Fruit fly (Drosophila melanogaster): Measurements from ENCODE around the gene sov.

The sov gene

dm6 chrX:6744088-6744487 lies 12.0 kb upstream of the sov start, which contains the start of gene RpL17 (continued):
- TF ChIP-seq dimm (GFP tag; IDR thresholded peaks at IDR 0.05) (peak; percentile 53), CG30431 (GFP tag; optimal IDR thresholded peaks at IDR 0.05) (peak; percentile 78), zen2 (GFP tag; IDR thresholded peaks at IDR 0.05; ENCODE audit: partially characterized antibody) (no peak), z (GFP tag; IDR thresholded peaks at IDR 0.05) (peak; percentile 70; the same call in 2 of the 3 replicates), CG12104 (GFP tag; optimal IDR thresholded peaks at IDR 0.05) (peak; percentile 64), CG43689 (GFP tag; IDR thresholded peaks at IDR 0.05) (peak; percentile 65), Lim3 (GFP tag; IDR thresholded peaks at IDR 0.05) (no peak), CG7745 (tag; optimal IDR thresholded peaks at IDR 0.05) (peak; percentile 33), Vsx1 (GFP tag; optimal IDR thresholded peaks at IDR 0.05) (peak; percentile 84), pan (optimal IDR thresholded peaks at IDR 0.05) (no peak), pan (GFP tag; optimal IDR thresholded peaks at IDR 0.05 in 1 of 2, IDR thresholded peaks at IDR 0.05 in 1 of 2) (peak in 1 of 2 experiments; percentile 81), CG2875 (GFP tag; optimal IDR thresholded peaks at IDR 0.05) (peak; percentile 88), org-1 (GFP tag; optimal IDR thresholded peaks at IDR 0.05) (peak; percentile 87), CG16813 (GFP tag; IDR thresholded peaks at IDR 0.05; ENCODE audit: partially characterized antibody) (peak; percentile 47; the same call in 1 of the 3 replicates), CG7786 (GFP tag; optimal IDR thresholded peaks at IDR 0.05) (peak; percentile 81), CG11398 (GFP tag; optimal IDR thresholded peaks at IDR 0.05) (peak; percentile 71), CG6791 (GFP tag; IDR thresholded peaks at IDR 0.05; ENCODE audit: partially characterized antibody) (peak; percentile 63; the same call in 1 of the 3 replicates), wdn (GFP tag; IDR thresholded peaks at IDR 0.05) (peak; percentile 53; the same call in 1 of the 2 replicates), peb (GFP tag; IDR thresholded peaks at IDR 0.05) (peak; percentile 54), CG6813 (GFP tag; optimal IDR thresholded peaks at IDR 0.05) (peak; percentile 91), HLH54F (GFP tag; optimal IDR thresholded peaks at IDR 0.05) (peak; percentile 77), croc (GFP tag; conservative IDR thresholded peaks at IDR 0.05) (peak; percentile 66), Sry-δ (GFP tag; optimal IDR thresholded peaks at IDR 0.05) (peak; percentile 60), ash1 (GFP tag; optimal IDR thresholded peaks at IDR 0.05) (peak; percentile 79), Poxn (GFP tag; IDR thresholded peaks at IDR 0.05) (0 out of 2 replicates have a peak, but pooled peaks have one; percentile 15), Bdp1 (GFP tag; optimal IDR thresholded peaks at IDR 0.05) (peak; percentile 92), otp (GFP tag; IDR thresholded peaks at IDR 0.05) (peak; percentile 90), Bteb2 (GFP tag; optimal IDR thresholded peaks at IDR 0.05) (peak; percentile 76), CG2116 (GFP tag; optimal IDR thresholded peaks at IDR 0.05) (peak; percentile 84), Stat92E (GFP tag; optimal IDR thresholded peaks at IDR 0.05) (peak in 1 of 3 experiments; percentile 54), CG5245 (GFP tag; optimal IDR thresholded peaks at IDR 0.05) (peak; percentile 13), chif (GFP tag; optimal IDR thresholded peaks at IDR 0.05) (peak; percentile 81 to 85), dan (GFP tag; IDR thresholded peaks at IDR 0.05) (no peak), H15 (GFP tag; IDR thresholded peaks at IDR 0.05) (peak; percentile 80), CG5953 (GFP tag; IDR thresholded peaks at IDR 0.05) (peak; percentile 75), cwo (GFP tag; optimal IDR thresholded peaks at IDR 0.05) (peak; percentile 58), BEAF-32 (GFP tag; optimal IDR thresholded peaks at IDR 0.05) (peak; percentile 55), sr (GFP tag; IDR thresholded peaks at IDR 0.05) (peak; percentile 87), Ravus (GFP tag; IDR thresholded peaks at IDR 0.05) (peak; percentile 13; the same call in 1 of the 2 replicates), esg (GFP tag; conservative IDR thresholded peaks at IDR 0.05) (0 out of 2 replicates have a peak, but pooled peaks have one; percentile 16), lmd (GFP tag; IDR thresholded peaks at IDR 0.05) (peak; percentile 82), stc (GFP tag; IDR thresholded peaks at IDR 0.05) (peak; percentile 87), Oli (tag; optimal IDR thresholded peaks at IDR 0.05) (peak; percentile 54), tap (tag; optimal IDR thresholded peaks at IDR 0.05) (no peak), Nf-YA (GFP tag; IDR thresholded peaks at IDR 0.05) (peak; percentile 78), CG4424 (GFP tag; optimal IDR thresholded peaks at IDR 0.05) (peak; percentile 63), CG16863 (GFP tag; optimal IDR thresholded peaks at IDR 0.05) (peak; percentile 72), ttk (GFP tag; IDR thresholded peaks at IDR 0.05) (peak; percentile 78), CG11093 (GFP tag; IDR thresholded peaks at IDR 0.05) (0 out of 3 replicates have a peak, but pooled peaks have one; percentile 17), CG18764 (GFP tag; optimal IDR thresholded peaks at IDR 0.05) (peak; percentile 75), Bgb (GFP tag; IDR thresholded peaks at IDR 0.05; ENCODE audit: partially characterized antibody) (peak; percentile 40; the same call in 1 of the 2 replicates)
